Fruit fly (Drosophila melanogaster): ENCODE data around the gene Gba1a.

Gene Gba1a

DNA sequence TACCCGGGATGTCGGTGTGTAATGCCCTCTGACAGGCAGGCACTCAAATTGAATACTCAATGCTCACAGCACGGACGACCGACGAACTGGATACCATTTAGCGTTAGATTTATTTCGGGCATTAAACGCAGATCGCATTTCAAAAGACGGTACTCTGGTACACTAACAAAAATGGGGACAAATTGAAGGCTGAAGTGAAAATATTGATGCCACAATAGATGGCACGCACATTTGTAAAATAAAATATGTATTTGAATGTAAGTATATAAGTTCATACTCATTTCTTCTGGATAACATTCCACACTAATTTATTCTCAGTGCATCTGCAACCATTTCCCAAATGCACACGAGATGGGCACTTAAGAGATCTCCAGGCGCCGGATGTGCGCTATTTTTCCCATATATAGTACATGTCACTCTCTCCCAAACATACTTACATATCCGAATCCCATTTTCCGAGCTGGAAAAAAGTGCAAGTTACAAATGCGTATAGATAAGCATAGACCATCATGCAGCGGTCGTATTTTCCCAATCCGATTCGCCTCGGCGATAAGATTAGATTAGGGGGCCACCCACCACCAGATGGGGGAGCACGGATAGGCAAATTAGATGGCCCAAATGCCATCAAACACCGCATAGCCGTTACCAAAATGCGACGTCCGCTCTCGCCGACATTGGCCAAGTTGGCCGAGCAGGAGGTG, 9.2 kb downstream of the Gba1a start, which contains the start of gene CG10301 (continued):
- TF ChIP-seq CG17829 (tag; optimal IDR thresholded peaks at IDR 0.05) (peak; percentile 74), lilli (GFP tag; optimal IDR thresholded peaks at IDR 0.05) (peak; percentile 39), CG11504 (tag; optimal IDR thresholded peaks at IDR 0.05) (peak; percentile 67), disco-r (GFP tag; optimal IDR thresholded peaks at IDR 0.05) (no peak), CG13424 (tag; optimal IDR thresholded peaks at IDR 0.05) (peak; percentile 60), HLH4C (GFP tag; IDR thresholded peaks at IDR 0.05; ENCODE audit: partially characterized antibody) (no peak), ase (GFP tag; IDR thresholded peaks at IDR 0.05) (no peak), insv (GFP tag; optimal IDR thresholded peaks at IDR 0.05) (no peak), CG2199 (GFP tag; IDR thresholded peaks at IDR 0.05) (no peak), CG7271 (tag; optimal IDR thresholded peaks at IDR 0.05) (no peak), ac (GFP tag; optimal IDR thresholded peaks at IDR 0.05) (peak; percentile 61), nerfin-1 (tag; optimal IDR thresholded peaks at IDR 0.05) (peak; percentile 45), Ravus (GFP tag; IDR thresholded peaks at IDR 0.05) (no peak; the same call in 1 of the 2 replicates), Hr78 (GFP tag; optimal IDR thresholded peaks at IDR 0.05) (no peak), en (GFP tag; optimal IDR thresholded peaks at IDR 0.05) (no peak), CG12391 (tag; optimal IDR thresholded peaks at IDR 0.05) (peak; percentile 72), CG17361 (GFP tag; IDR thresholded peaks at IDR 0.05) (peak; percentile 63), CG9727 (GFP tag; optimal IDR thresholded peaks at IDR 0.05) (peak; percentile 79), dmrt99B (tag; optimal IDR thresholded peaks at IDR 0.05) (peak; percentile 66), twi (tag; optimal IDR thresholded peaks at IDR 0.05) (peak; percentile 53), cg (GFP tag; optimal IDR thresholded peaks at IDR 0.05) (no peak), CG5953 (GFP tag; IDR thresholded peaks at IDR 0.05) (peak; percentile 53; the same call in 1 of the 2 replicates), CG14441 (GFP tag; IDR thresholded peaks at IDR 0.05) (peak; percentile 51), zf30C (GFP tag; optimal IDR thresholded peaks at IDR 0.05) (peak; percentile 81), Sox100B (GFP tag; optimal IDR thresholded peaks at IDR 0.05) (peak; percentile 50), CG8290 (GFP tag; optimal IDR thresholded peaks at IDR 0.05) (peak; percentile 24), CG8290 (tag; optimal IDR thresholded peaks at IDR 0.05) (no peak), CG2875 (GFP tag; optimal IDR thresholded peaks at IDR 0.05) (peak; percentile 44), Spps (tag; optimal IDR thresholded peaks at IDR 0.05) (peak; percentile 28), Med (GFP tag) (peak; percentile 77), CG18599 (GFP tag; optimal IDR thresholded peaks at IDR 0.05) (peak; percentile 32), CG15073 (GFP tag; optimal IDR thresholded peaks at IDR 0.05) (no peak), CoRest (tag; optimal IDR thresholded peaks at IDR 0.05) (peak; percentile 61), CG42726 (GFP tag; IDR thresholded peaks at IDR 0.05; ENCODE audit: partially characterized antibody) (no peak), chm (GFP tag; IDR thresholded peaks at IDR 0.05) (peak; percentile 72), ind (GFP tag; optimal IDR thresholded peaks at IDR 0.05) (peak; percentile 20), lmd (GFP tag; IDR thresholded peaks at IDR 0.05) (peak; percentile 62), MTF-1 (GFP tag; optimal IDR thresholded peaks at IDR 0.05; ENCODE audit: borderline replicate concordance) (no peak), trem (tag; optimal IDR thresholded peaks at IDR 0.05) (peak; percentile 49), CG4617 (GFP tag; optimal IDR thresholded peaks at IDR 0.05; ENCODE audit: borderline replicate concordance) (peak; percentile 16), NC2β (GFP tag; optimal IDR thresholded peaks at IDR 0.05) (peak; percentile 54), CG17802 (tag; optimal IDR thresholded peaks at IDR 0.05) (peak; percentile 35), btn (GFP tag; optimal IDR thresholded peaks at IDR 0.05) (peak; percentile 36), B-H2 (GFP tag; optimal IDR thresholded peaks at IDR 0.05) (no peak), CG10654 (GFP tag; optimal IDR thresholded peaks at IDR 0.05) (peak; percentile 47), fd64A (GFP tag; optimal IDR thresholded peaks at IDR 0.05) (peak; percentile 4), CG33213 (GFP tag; optimal IDR thresholded peaks at IDR 0.05) (peak; percentile 19), CG9215 (GFP tag; IDR thresholded peaks at IDR 0.05) (no peak), grau (tag; optimal IDR thresholded peaks at IDR 0.05) (peak; percentile 65)
